Worm (Caenorhabditis elegans): Measurements from ENCODE around the gene gcy-29.

Gene gcy-29

DNA sequence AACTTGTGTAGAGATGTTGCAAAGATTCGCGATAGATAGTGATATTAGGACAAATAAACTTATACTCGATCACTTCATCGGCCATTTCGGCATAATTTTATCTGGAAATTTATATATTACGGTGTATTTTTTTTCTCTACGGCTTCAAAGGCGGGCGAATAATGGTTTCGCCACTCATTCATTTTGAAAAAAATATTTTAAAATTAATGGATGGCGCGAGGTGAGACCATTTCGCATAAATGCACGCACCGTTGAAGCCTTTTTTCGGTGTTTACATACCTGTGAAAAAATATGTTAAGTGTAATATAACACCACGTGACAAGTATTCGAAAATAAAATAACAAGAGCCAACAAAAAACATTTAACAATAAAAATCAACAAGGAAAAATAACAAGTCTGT lies 26.6 kb downstream of the gcy-29 start, which contains the start of gene btb-19:
Gene btb-19, minus strand, starts transcription at position 101 of the 400 bp plus-strand sequence.
- no peak for TF ChIP-seq tbx-37 (GFP tag; conservative IDR thresholded peaks at IDR 0.05)
- no peak for TF ChIP-seq pes-1 (GFP tag; IDR thresholded peaks at IDR 0.05)
- TF ChIP-seq hmbx-1 (tag; optimal IDR thresholded peaks at IDR 0.05), result no peak
- TF ChIP-seq tra-4 (tag; optimal IDR thresholded peaks at IDR 0.05), result no peak
- TF ChIP-seq F13C5.2 (tag; optimal IDR thresholded peaks at IDR 0.05), result no peak
- no peak for TF ChIP-seq ama-1 (optimal IDR thresholded peaks at IDR 0.05)
- no peak for TF ChIP-seq ceh-36 (tag; optimal IDR thresholded peaks at IDR 0.05)
- no peak for TF ChIP-seq aly-1 (tag; optimal IDR thresholded peaks at IDR 0.05)
- TF ChIP-seq ceh-13 (GFP tag; optimal IDR thresholded peaks at IDR 0.05), result no peak

DNA sequence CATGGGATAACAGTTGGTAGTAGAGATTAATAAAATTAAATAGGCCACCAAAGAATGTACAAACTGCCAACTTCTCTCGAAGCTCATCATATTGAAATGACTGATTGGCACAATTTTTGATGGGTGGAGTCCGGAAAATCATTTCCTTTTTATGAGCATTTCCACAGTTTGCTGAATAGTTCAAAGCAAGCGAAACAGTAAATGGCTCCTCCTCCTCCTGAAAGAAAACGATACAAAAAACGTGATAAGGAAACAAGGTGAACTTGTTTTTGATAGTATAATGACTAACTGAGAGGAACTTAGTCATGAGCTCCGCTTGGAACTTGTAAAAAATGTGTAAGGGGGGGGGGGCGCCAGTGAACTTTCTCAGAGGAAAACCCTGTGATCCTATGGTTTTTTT lies 33.6 kb downstream of the gcy-29 start, which contains the start of gene K10H10.9:
Gene K10H10.9, minus strand, starts transcription at position 101 of the 400 bp plus-strand sequence.
- TF ChIP-seq scrt-1 (GFP tag; IDR thresholded peaks at IDR 0.05), result no peak

DNA sequence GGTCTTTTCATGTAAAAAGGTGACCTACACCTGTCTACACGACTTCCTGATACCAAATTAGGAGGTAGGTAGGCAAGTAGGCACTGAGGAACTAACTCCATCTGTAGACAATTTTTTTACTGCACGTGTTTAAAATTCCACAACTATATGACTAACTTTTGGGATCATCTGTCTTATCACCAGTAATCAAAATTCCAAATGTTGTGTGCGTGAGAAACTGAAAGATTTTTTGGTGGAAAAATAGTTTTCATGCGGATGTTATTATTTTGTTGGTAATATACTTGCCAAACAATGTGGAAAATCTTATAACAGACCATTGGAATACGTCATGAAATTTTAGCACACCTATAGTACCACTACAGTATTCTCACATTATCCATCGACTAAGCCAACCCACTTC lies 37.4 kb downstream of the gcy-29 start, which contains the start of gene K10H10.13:
Gene K10H10.13, minus strand, starts transcription at position 101 of the 400 bp plus-strand sequence.
- TF ChIP-seq pes-1 (GFP tag; IDR thresholded peaks at IDR 0.05), result no peak

DNA sequence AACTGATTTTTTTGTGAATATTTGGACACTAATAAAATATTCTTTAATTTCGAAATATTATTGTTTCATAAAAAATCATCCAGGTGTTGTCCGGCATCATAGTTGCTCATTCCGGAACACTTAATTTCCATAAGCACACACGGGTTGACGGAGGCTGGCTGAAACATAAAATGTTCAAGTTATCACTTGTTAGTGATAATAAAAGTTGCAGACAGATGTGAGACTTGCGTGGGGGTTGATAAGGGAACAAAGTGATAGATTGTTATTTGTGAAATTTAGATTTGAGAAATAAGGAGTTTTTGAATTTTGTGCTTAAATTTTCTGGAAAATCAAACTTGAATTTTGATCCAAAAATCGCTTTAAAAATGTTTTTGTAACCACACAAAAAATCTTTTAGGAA lies 38.4 kb downstream of the gcy-29 start:
- TF ChIP-seq hmbx-1 (tag; optimal IDR thresholded peaks at IDR 0.05) (no peak), aly-1 (tag; optimal IDR thresholded peaks at IDR 0.05) (no peak), B0310.2 (tag; optimal IDR thresholded peaks at IDR 0.05) (no peak), sea-1 (GFP tag; conservative IDR thresholded peaks at IDR 0.05) (no peak), ceh-36 (tag; optimal IDR thresholded peaks at IDR 0.05) (no peak), scrt-1 (GFP tag; IDR thresholded peaks at IDR 0.05) (no peak), hnd-1 (tag; optimal IDR thresholded peaks at IDR 0.05) (no peak), tbx-11 (GFP tag; IDR thresholded peaks at IDR 0.05) (no peak), pes-1 (GFP tag; IDR thresholded peaks at IDR 0.05) (no peak), flt-1 (GFP tag; IDR thresholded peaks at IDR 0.05) (no peak), ets-7 (tag; optimal IDR thresholded peaks at IDR 0.05) (no peak), ama-1 (optimal IDR thresholded peaks at IDR 0.05) (no peak), tra-4 (tag; optimal IDR thresholded peaks at IDR 0.05) (no peak), tbx-37 (GFP tag; conservative IDR thresholded peaks at IDR 0.05) (no peak), F13C5.2 (tag; optimal IDR thresholded peaks at IDR 0.05) (no peak), ceh-13 (GFP tag; optimal IDR thresholded peaks at IDR 0.05) (no peak), hmg-4 (GFP tag; optimal IDR thresholded peaks at IDR 0.05) (no peak)

DNA sequence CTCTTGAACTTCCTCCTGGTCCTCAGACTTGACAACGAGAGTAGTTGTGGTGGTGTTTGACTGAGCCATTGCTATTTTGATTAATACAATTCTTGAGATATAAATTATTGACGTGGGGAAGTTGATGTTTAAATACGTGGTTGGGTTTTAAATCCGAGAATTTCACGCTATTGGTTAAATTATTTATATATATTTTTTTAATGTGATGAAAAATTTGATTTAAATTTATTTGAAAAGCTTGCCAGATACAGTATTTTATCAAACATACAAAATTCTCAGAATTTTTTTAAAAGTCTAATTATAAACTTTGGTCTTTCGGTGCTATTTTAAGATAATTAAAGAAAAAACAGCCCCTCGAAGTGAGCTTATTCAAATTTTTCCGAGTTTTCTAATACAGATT lies 41.0 kb downstream of the gcy-29 start, which contains the start of the genes K10H10.7 and K10H10.10:
Gene K10H10.7, minus strand, starts transcription at position 101 of the 400 bp plus-strand sequence.
Gene K10H10.10, plus strand, starts transcription at position 204 of the 400 bp plus-strand sequence.
- no peak for TF ChIP-seq hnd-1 (tag; optimal IDR thresholded peaks at IDR 0.05)
- TF ChIP-seq ceh-13 (GFP tag; optimal IDR thresholded peaks at IDR 0.05), result no peak
- no peak for TF ChIP-seq tbx-11 (GFP tag; IDR thresholded peaks at IDR 0.05)
- no peak for TF ChIP-seq ceh-36 (tag; optimal IDR thresholded peaks at IDR 0.05)
- TF ChIP-seq tra-4 (tag; optimal IDR thresholded peaks at IDR 0.05), result no peak
- TF ChIP-seq tbx-37 (GFP tag; conservative IDR thresholded peaks at IDR 0.05), result no peak

DNA sequence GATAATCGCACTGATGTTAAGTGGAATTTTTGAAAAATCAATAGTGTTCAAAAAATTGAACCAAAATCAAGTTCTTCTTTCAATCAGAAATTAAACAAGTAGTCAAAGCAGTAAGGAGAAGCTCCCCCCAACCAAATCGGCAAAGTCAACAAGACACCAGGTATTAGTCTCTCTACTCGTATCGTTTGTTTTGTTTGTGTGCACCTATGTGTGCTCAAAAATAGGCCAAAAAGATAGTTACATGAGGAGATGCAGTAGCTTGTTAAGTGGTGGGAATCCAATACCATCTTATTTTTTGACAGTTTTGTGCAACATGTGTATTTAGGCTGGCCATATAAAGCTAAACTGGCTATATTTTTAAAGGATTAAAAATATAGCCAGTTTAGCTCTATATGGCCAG lies 42.3 kb downstream of the gcy-29 start, which contains the start of gene K10H10.12:
Gene K10H10.12, minus strand, starts transcription at position 101 of the 400 bp plus-strand sequence.
- TF ChIP-seq tbx-37 (GFP tag; conservative IDR thresholded peaks at IDR 0.05) (no peak), flt-1 (GFP tag; IDR thresholded peaks at IDR 0.05) (no peak), ceh-13 (GFP tag; optimal IDR thresholded peaks at IDR 0.05) (no peak), sea-1 (GFP tag; conservative IDR thresholded peaks at IDR 0.05) (no peak), aly-1 (tag; optimal IDR thresholded peaks at IDR 0.05) (no peak), tbx-11 (GFP tag; IDR thresholded peaks at IDR 0.05) (no peak)

DNA sequence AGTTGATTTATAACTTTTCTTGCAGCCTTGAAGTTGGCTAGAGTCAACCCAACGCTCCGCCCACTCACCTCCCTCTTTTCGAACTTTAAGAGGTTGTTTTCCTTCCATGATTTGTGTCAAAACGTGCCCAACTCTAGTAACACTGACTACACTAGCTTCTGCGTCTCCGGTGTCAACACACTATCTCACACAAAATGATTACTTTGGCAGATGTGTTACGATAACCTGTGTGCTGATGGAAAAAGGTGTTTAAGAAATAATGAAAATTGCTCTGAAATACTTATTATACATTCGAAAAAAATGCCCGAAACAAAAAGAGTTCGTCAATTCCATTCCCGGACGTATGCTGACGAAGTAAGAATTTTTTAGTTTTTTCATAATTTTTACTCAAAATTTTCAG lies 45.6 kb downstream of the gcy-29 start, which contains the start of gene K10H10.6:
Gene K10H10.6, plus strand, starts transcription at position 301 of the 400 bp plus-strand sequence.
- TF ChIP-seq hnd-1 (tag; optimal IDR thresholded peaks at IDR 0.05) (no peak), hmbx-1 (tag; optimal IDR thresholded peaks at IDR 0.05) (no peak), B0310.2 (tag; optimal IDR thresholded peaks at IDR 0.05) (no peak), sea-1 (GFP tag; conservative IDR thresholded peaks at IDR 0.05) (no peak), aly-1 (tag; optimal IDR thresholded peaks at IDR 0.05) (no peak), hmg-4 (GFP tag; optimal IDR thresholded peaks at IDR 0.05) (no peak), scrt-1 (GFP tag; IDR thresholded peaks at IDR 0.05) (no peak), ceh-36 (tag; optimal IDR thresholded peaks at IDR 0.05) (no peak), ceh-13 (GFP tag; optimal IDR thresholded peaks at IDR 0.05) (no peak), F13C5.2 (tag; optimal IDR thresholded peaks at IDR 0.05) (no peak), pes-1 (GFP tag; IDR thresholded peaks at IDR 0.05) (no peak), ets-7 (tag; optimal IDR thresholded peaks at IDR 0.05) (no peak), tra-4 (tag; optimal IDR thresholded peaks at IDR 0.05) (no peak), tbx-37 (GFP tag; conservative IDR thresholded peaks at IDR 0.05) (no peak), ama-1 (optimal IDR thresholded peaks at IDR 0.05) (no peak), flt-1 (GFP tag; IDR thresholded peaks at IDR 0.05) (no peak), tbx-11 (GFP tag; IDR thresholded peaks at IDR 0.05) (no peak)

DNA sequence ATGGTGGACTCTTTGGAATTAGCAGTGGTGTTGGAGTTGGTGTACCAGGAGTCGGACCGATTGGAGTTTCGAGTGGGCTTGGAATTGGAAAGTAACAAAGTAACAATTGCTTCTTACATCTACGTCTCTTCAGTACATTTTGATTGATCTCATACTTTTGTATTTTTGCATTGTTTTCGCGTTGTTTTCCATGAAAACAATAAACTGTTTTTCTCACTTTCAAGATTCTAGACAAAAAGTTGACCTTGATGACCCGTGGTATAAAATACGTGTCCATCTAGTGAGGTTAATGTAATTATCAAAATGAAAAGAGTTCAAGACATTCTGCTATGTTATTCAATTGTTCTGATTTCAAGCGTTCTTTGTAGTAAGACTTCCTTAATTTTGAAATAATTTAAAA lies 47.1 kb downstream of the gcy-29 start, which contains the start of gene K10H10.5:
Gene K10H10.5, plus strand, starts transcription at position 301 of the 400 bp plus-strand sequence.
- TF ChIP-seq tra-4 (tag; optimal IDR thresholded peaks at IDR 0.05) (no peak), aly-1 (tag; optimal IDR thresholded peaks at IDR 0.05) (no peak), flt-1 (GFP tag; IDR thresholded peaks at IDR 0.05) (no peak), tbx-11 (GFP tag; IDR thresholded peaks at IDR 0.05) (no peak), pes-1 (GFP tag; IDR thresholded peaks at IDR 0.05) (no peak), hmg-4 (GFP tag; optimal IDR thresholded peaks at IDR 0.05) (no peak), B0310.2 (tag; optimal IDR thresholded peaks at IDR 0.05) (no peak), scrt-1 (GFP tag; IDR thresholded peaks at IDR 0.05) (no peak), ceh-13 (GFP tag; optimal IDR thresholded peaks at IDR 0.05) (no peak), ets-7 (tag; optimal IDR thresholded peaks at IDR 0.05) (no peak), tbx-37 (GFP tag; conservative IDR thresholded peaks at IDR 0.05) (no peak), F13C5.2 (tag; optimal IDR thresholded peaks at IDR 0.05) (no peak), ama-1 (optimal IDR thresholded peaks at IDR 0.05) (no peak), hmbx-1 (tag; optimal IDR thresholded peaks at IDR 0.05) (no peak), hnd-1 (tag; optimal IDR thresholded peaks at IDR 0.05) (no peak), sea-1 (GFP tag; conservative IDR thresholded peaks at IDR 0.05) (no peak), ceh-36 (tag; optimal IDR thresholded peaks at IDR 0.05) (no peak)

Data from whole organism, early embryonic.